Worm (Caenorhabditis elegans): Measurements from ENCODE around the gene T25B2.3.

T25B2.3 gene

DNA sequence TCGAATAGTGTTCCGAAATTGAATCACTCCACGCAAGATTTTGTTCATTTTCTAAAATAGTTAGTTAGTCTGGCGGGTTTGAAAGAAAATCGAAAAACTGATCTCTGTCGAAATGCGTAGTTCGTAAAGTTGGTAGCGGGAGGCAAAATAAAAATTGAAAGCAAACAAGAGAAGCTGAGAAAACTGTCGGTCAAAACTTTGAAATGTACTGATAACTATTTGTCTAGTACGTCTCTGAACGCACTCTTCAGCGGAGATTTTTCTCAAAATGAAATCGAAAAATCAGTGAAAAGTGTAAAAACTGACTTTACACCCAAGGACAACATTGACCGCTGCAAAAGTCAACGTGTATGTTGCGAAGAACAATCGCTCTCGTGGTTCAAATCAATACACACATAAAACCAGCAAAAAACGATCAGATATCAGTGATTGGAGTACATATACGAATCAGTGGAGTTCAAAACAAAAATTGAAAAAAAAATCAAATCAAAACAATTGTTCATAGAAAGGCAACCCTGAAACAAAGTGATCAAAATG, 28.8 kb downstream of the T25B2.3 start, which contains the start of gene bca-1 (continued):
- TF ChIP-seq mdl-1 (tag; optimal IDR thresholded peaks at IDR 0.05), result peak in 1 of 2 experiments; percentile 69
- TF ChIP-seq nhr-71 (tag; optimal IDR thresholded peaks at IDR 0.05), result peak; percentile 97
- TF ChIP-seq nhr-47 (tag; optimal IDR thresholded peaks at IDR 0.05), result peak; percentile 56
- no peak for TF ChIP-seq irx-1 (tag; optimal IDR thresholded peaks at IDR 0.05)
- peak; percentile 69 for TF ChIP-seq nhr-90 (tag; optimal IDR thresholded peaks at IDR 0.05; ENCODE audit: poor library complexity)
- TF ChIP-seq blmp-1 (tag; optimal IDR thresholded peaks at IDR 0.05), result peak; percentile 83
- TF ChIP-seq tlp-1 (tag; optimal IDR thresholded peaks at IDR 0.05), result no peak
- TF ChIP-seq snu-23 (GFP tag; optimal IDR thresholded peaks at IDR 0.05), result peak; percentile 91
- TF ChIP-seq nhr-19 (GFP tag; conservative IDR thresholded peaks at IDR 0.05), result peak; percentile 97
- TF ChIP-seq snpc-4 (tag; optimal IDR thresholded peaks at IDR 0.05), result no peak
- TF ChIP-seq lin-14 (GFP tag; optimal IDR thresholded peaks at IDR 0.05), result peak; percentile 72
- no peak for TF ChIP-seq unc-86 (tag; optimal IDR thresholded peaks at IDR 0.05)
- peak in 2 of 6 experiments; percentile 59 to 68 for TF ChIP-seq elt-3 (tag; optimal IDR thresholded peaks at IDR 0.05)
- TF ChIP-seq C16A3.4 (tag; optimal IDR thresholded peaks at IDR 0.05), result peak; percentile 44
- no peak for TF ChIP-seq vab-15 (tag; optimal IDR thresholded peaks at IDR 0.05)
- no peak for TF ChIP-seq hlh-4 (tag; optimal IDR thresholded peaks at IDR 0.05)

DNA sequence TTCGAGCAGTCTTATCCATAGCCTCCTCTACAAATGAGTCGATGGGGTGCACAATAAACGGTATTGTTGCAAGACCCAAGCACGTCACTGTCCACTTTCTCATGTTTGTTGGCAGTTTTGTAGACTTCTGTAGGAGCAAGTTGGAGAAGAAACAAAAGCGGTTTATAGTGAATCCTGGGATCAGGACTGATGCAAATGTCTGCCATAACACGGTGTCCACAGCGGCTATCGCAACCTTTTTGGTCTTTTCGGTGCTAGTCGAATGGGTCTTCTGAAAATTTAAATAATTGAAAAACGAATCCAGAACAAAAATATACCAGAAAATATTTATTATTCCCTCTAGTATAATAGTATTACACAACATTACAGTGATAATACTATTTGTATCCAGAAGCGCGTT, 29.4 kb downstream of the T25B2.3 start:
- TF ChIP-seq fos-1 (tag; optimal IDR thresholded peaks at IDR 0.05) (no peak), egl-27 (tag; optimal IDR thresholded peaks at IDR 0.05) (no peak), elt-3 (tag; optimal IDR thresholded peaks at IDR 0.05) (no peak), mep-1 (tag; optimal IDR thresholded peaks at IDR 0.05) (no peak), lin-39 (tag; optimal IDR thresholded peaks at IDR 0.05) (no peak), lin-14 (GFP tag; optimal IDR thresholded peaks at IDR 0.05) (no peak), unc-98 (GFP tag; IDR thresholded peaks at IDR 0.05) (no peak), tlp-1 (tag; optimal IDR thresholded peaks at IDR 0.05) (no peak), snpc-4 (tag; optimal IDR thresholded peaks at IDR 0.05) (no peak), grh-1 (GFP tag; IDR thresholded peaks at IDR 0.05) (no peak), lin-13 (GFP tag; optimal IDR thresholded peaks at IDR 0.05) (no peak), skn-1 (tag; optimal IDR thresholded peaks at IDR 0.05) (no peak), hpl-2 (GFP tag; optimal IDR thresholded peaks at IDR 0.05) (no peak), zag-1 (tag; optimal IDR thresholded peaks at IDR 0.05) (no peak)

DNA sequence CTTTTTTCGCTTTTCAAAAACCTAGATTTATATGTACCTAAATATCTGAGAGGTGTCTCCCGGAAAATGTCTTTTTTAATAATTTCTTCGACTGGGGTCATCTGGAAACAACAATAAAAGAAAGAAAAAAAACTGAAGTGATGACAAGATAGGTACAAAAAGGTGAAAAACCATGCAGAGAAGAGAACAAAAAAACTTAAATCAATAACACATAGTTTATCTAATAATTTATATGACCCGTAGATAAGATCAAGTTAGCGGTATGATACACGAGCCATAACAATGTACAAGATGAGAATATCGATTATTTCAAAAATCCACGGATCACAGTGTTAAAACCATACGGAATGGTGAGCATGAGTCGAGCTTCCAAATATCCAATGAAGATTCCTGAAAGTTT, 30.4 kb downstream of the T25B2.3 start, which contains the start of gene mtp-18:
TSS of gene mtp-18 (minus strand) at position 101 of the 400 bp plus-strand sequence.
- TF ChIP-seq sup-37 (GFP tag; optimal IDR thresholded peaks at IDR 0.05) (no peak), nhr-90 (tag; optimal IDR thresholded peaks at IDR 0.05; ENCODE audit: poor library complexity) (no peak), ceh-90 (tag; optimal IDR thresholded peaks at IDR 0.05) (no peak), Y116A8C.19 (tag; optimal IDR thresholded peaks at IDR 0.05; ENCODE audit: borderline replicate concordance) (no peak), mep-1 (tag; optimal IDR thresholded peaks at IDR 0.05) (no peak), snu-23 (GFP tag; optimal IDR thresholded peaks at IDR 0.05) (no peak), tlp-1 (tag; optimal IDR thresholded peaks at IDR 0.05) (no peak), skn-1 (tag; optimal IDR thresholded peaks at IDR 0.05) (no peak), efl-1 (optimal IDR thresholded peaks at IDR 0.05) (no peak), efl-1 (GFP tag; optimal IDR thresholded peaks at IDR 0.05 in 1 of 2) (no peak), ztf-4 (tag; optimal IDR thresholded peaks at IDR 0.05) (no peak)

DNA sequence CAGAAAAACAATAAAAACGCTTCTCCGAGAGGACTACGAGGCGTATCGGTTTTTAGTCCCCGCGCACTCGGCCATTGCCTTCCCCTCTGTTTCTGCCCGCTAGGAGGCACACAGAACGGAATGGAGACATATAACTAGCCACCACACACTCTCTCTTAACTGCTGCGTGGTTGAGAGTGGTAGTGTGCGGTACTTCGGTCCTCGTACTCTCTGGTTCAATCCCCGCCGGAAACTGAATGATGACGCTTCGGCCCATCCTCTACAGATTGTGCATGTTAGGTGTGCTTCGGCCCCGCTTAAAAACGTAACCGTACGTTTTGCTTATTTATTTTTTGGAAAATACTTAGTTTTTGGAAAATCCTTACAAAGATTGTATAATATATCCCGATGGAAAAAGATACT, 31.8 kb downstream of the T25B2.3 start, which contains the start of gene T13C5.6:
TSS of gene T13C5.6 (minus strand) at position 1 of the 402 bp plus-strand sequence.
- TF ChIP-seq egl-13 (tag; optimal IDR thresholded peaks at IDR 0.05) (peak; percentile 92), unc-62 (GFP tag; optimal IDR thresholded peaks at IDR 0.05) (no peak), aha-1 (tag; optimal IDR thresholded peaks at IDR 0.05) (peak; percentile 4), lin-14 (GFP tag; optimal IDR thresholded peaks at IDR 0.05) (peak; percentile 92), nhr-11 (tag; optimal IDR thresholded peaks at IDR 0.05) (no peak), blmp-1 (tag; optimal IDR thresholded peaks at IDR 0.05) (peak; percentile 62), ceh-82 (tag; optimal IDR thresholded peaks at IDR 0.05) (peak; percentile 52 to 85 (median 81)), nhr-12 (tag; optimal IDR thresholded peaks at IDR 0.05) (no peak), unc-86 (tag; optimal IDR thresholded peaks at IDR 0.05) (peak; percentile 83), lin-13 (GFP tag; optimal IDR thresholded peaks at IDR 0.05) (peak; percentile 70), fkh-4 (tag; optimal IDR thresholded peaks at IDR 0.05; ENCODE audit: borderline replicate concordance) (peak; percentile 77), jun-1 (tag; optimal IDR thresholded peaks at IDR 0.05) (peak; percentile 66), fos-1 (tag; optimal IDR thresholded peaks at IDR 0.05) (peak; percentile 67), lin-15B (tag; optimal IDR thresholded peaks at IDR 0.05) (peak; percentile 17), C04F5.9 (tag; optimal IDR thresholded peaks at IDR 0.05) (peak; percentile 63), irx-1 (tag; optimal IDR thresholded peaks at IDR 0.05) (peak; percentile 88), mep-1 (tag; optimal IDR thresholded peaks at IDR 0.05) (peak; percentile 90), mdl-1 (tag; optimal IDR thresholded peaks at IDR 0.05) (peak in 1 of 2 experiments; percentile 87), ets-5 (GFP tag; IDR thresholded peaks at IDR 0.05) (no peak), snu-23 (GFP tag; optimal IDR thresholded peaks at IDR 0.05) (peak; percentile 95), alr-1 (tag; optimal IDR thresholded peaks at IDR 0.05; ENCODE audit: borderline replicate concordance) (no peak), nhr-85 (tag) (peak; percentile 93), ceh-8 (GFP tag; optimal IDR thresholded peaks at IDR 0.05) (peak; percentile 78), ztf-4 (tag; optimal IDR thresholded peaks at IDR 0.05) (peak; percentile 81)
